Fruit fly (Drosophila melanogaster) Kc167 (cell line): ENCODE data around the gene Rpp14b.

Source experiments
- Myc ChIP-seq: fragments of >200 bp; optimal IDR thresholded peaks from 2 replicates; lab custom pipeline; 2017; ENCODE audit warnings: missing external identifiers
- Sin3A ChIP-seq: fragments of >200 bp; optimal IDR thresholded peaks from 2 replicates; lab custom pipeline; 2018; ENCODE audit warnings: missing external identifiers
- h ChIP-seq: fragments of >200 bp; optimal IDR thresholded peaks from 3 replicates; lab custom pipeline; 2018; ENCODE audit warnings: missing external identifiers
- insv ChIP-seq: fragments of >200 bp; optimal IDR thresholded peaks from 3 replicates; lab custom pipeline; 2018; ENCODE audit warnings: missing external identifiers
- psq ChIP-seq: fragments of >200 bp; optimal IDR thresholded peaks from 2 replicates; lab custom pipeline; 2017; ENCODE audit warnings: missing external identifiers
- ttk ChIP-seq: sonication (Bioruptor generic); optimal IDR thresholded peaks from 2 replicates; lab custom pipeline; 2017; ENCODE audit warnings: missing external identifiers

DNA sequence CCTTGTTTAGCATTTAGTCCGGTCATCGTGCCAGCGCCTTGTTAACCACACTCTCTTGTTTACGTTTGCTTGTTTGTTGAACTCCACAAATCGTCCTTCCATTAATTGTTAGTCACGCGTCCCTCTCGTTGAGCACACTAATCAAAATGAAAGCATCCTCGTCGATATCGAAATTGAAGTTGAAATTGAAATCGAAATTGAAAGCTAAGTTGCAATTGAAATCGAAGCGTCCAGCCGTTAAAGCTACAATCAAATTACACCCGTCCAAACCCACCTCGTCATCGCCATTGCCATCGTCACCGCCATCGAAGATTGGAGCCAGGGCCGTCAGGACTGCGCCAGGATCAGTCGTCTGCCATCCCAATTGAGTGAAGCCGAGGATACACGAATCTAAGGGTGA, 32.3 kb upstream of the Rpp14b start:
- no peak for TF ChIP-seq insv (lab: Kevin White, UChicago)
- no peak for TF ChIP-seq h
- no peak for TF ChIP-seq psq (lab: Kevin White, UChicago)
- TF ChIP-seq Sin3A = no peak
- TF ChIP-seq ttk (lab: Kevin White, UChicago) = no peak
- TF ChIP-seq Myc = no peak
